Worm (Caenorhabditis elegans): Measurements from ENCODE around the gene nspe-8.

The nspe-8 gene

ce11 chrII:12612218-12612617 is 9.5 kb downstream of the nspe-8 start, which contains the start of gene nspe-4:
TSS of gene nspe-4 (plus strand) at chrII:12612518.
- TF ChIP-seq ets-4 (GFP tag; optimal IDR thresholded peaks at IDR 0.05) (no peak), hlh-26 (GFP tag; conservative IDR thresholded peaks at IDR 0.05) (no peak), unc-130 (GFP tag; optimal IDR thresholded peaks at IDR 0.05) (no peak), bed-1 (GFP tag; IDR thresholded peaks at IDR 0.05) (no peak), F55B11.4 (tag; optimal IDR thresholded peaks at IDR 0.05; ENCODE audit: borderline replicate concordance, insufficient read depth) (no peak), efl-1 (GFP tag; optimal IDR thresholded peaks at IDR 0.05) (no peak), nhr-27 (tag; optimal IDR thresholded peaks at IDR 0.05) (no peak), hlh-12 (tag; optimal IDR thresholded peaks at IDR 0.05) (no peak), F22D6.2 (tag; optimal IDR thresholded peaks at IDR 0.05) (no peak), T07F8.4 (tag; optimal IDR thresholded peaks at IDR 0.05) (no peak), nfyb-1 (GFP tag; IDR thresholded peaks at IDR 0.05) (no peak), mcd-1 (GFP tag; IDR thresholded peaks at IDR 0.05) (no peak), mes-4 (tag; optimal IDR thresholded peaks at IDR 0.05) (no peak), Y79H2A.3 (GFP tag; conservative IDR thresholded peaks at IDR 0.05) (no peak), ceh-27 (GFP tag; optimal IDR thresholded peaks at IDR 0.05) (no peak), F37B4.10 (GFP tag; IDR thresholded peaks at IDR 0.05) (no peak)

- TF ChIP-seq madf-6 (GFP tag; IDR thresholded peaks at IDR 0.05): no peak
- TF ChIP-seq F55B11.4 (tag; optimal IDR thresholded peaks at IDR 0.05; ENCODE audit: borderline replicate concordance, insufficient read depth): no peak
- TF ChIP-seq rcor-1 (GFP tag; IDR thresholded peaks at IDR 0.05): no peak
- no peak for TF ChIP-seq F39B2.1 (GFP tag; IDR thresholded peaks at IDR 0.05)
- no peak for TF ChIP-seq F22D6.2 (tag; optimal IDR thresholded peaks at IDR 0.05)
- TF ChIP-seq sptf-2 (GFP tag; optimal IDR thresholded peaks at IDR 0.05): no peak
- TF ChIP-seq pbrm-1 (GFP tag; IDR thresholded peaks at IDR 0.05): no peak
- TF ChIP-seq F57A8.1 (GFP tag; optimal IDR thresholded peaks at IDR 0.05): no peak
- TF ChIP-seq F49E8.2 (tag; optimal IDR thresholded peaks at IDR 0.05; ENCODE audit: insufficient read depth): no peak
- TF ChIP-seq ceh-79 (tag; optimal IDR thresholded peaks at IDR 0.05): no peak
- TF ChIP-seq atf-7 (tag; optimal IDR thresholded peaks at IDR 0.05): no peak
- no peak for TF ChIP-seq F23B12.7 (tag; optimal IDR thresholded peaks at IDR 0.05; ENCODE audit: insufficient read depth)
- TF ChIP-seq C17E4.6 (GFP tag; IDR thresholded peaks at IDR 0.05): no peak
Observed at ce11 chrII:12608653-12609052, 13.1 kb downstream of the nspe-8 start, which contains the start of gene Y38E10A.9. TSS of gene Y38E10A.9 (plus strand) at chrII:12608953.

ce11 chrII:12606900-12607299 is 14.9 kb downstream of the nspe-8 start, which contains the start of gene Y38E10A.8:
TSS of gene Y38E10A.8 (plus strand) at chrII:12607200.
- TF ChIP-seq sea-2 (GFP tag; IDR thresholded peaks at IDR 0.05): no peak
- no peak for TF ChIP-seq akir-1 (GFP tag; optimal IDR thresholded peaks at IDR 0.05)
- no peak for TF ChIP-seq sptf-2 (GFP tag; optimal IDR thresholded peaks at IDR 0.05)
- no peak for TF ChIP-seq F37B4.10 (GFP tag; IDR thresholded peaks at IDR 0.05)
- TF ChIP-seq T07F8.4 (tag; optimal IDR thresholded peaks at IDR 0.05): no peak
- no peak for TF ChIP-seq snpc-1.3 (tag; optimal IDR thresholded peaks at IDR 0.05; ENCODE audit: insufficient read depth)
- TF ChIP-seq ZK185.1 (tag; optimal IDR thresholded peaks at IDR 0.05; ENCODE audit: poor library complexity, severe bottlenecking): no peak
- no peak for TF ChIP-seq cebp-1 (GFP tag; IDR thresholded peaks at IDR 0.05)
- no peak for TF ChIP-seq cebp-1 (tag; optimal IDR thresholded peaks at IDR 0.05)
- no peak for TF ChIP-seq egl-44 (GFP tag; IDR thresholded peaks at IDR 0.05)
- no peak for TF ChIP-seq Y56A3A.18 (GFP tag; IDR thresholded peaks at IDR 0.05)
- TF ChIP-seq tlf-1 (GFP tag; optimal IDR thresholded peaks at IDR 0.05): no peak
- no peak for TF ChIP-seq dox-1 (GFP tag; IDR thresholded peaks at IDR 0.05)

Measured in whole organism, young adult.